Worm (Caenorhabditis elegans) whole organism, L1 larva: Measurements from ENCODE around the gene F25B3.5.

ENCODE experiments used
- blmp-1 ChIP-seq: fragments of 150-350 bp; optimal IDR thresholded peaks from 2 replicates; lab custom pipeline; 2014; ENCODE audit warnings: missing biosample characterization, missing genetic modification characterization
- ceh-63 ChIP-seq: fragments of 200-800 bp; sonication (Bioruptor generic); optimal IDR thresholded peaks from 2 replicates; lab custom pipeline; 2018; ENCODE audit warnings: mild to moderate bottlenecking, missing genetic modification characterization, missing compliant biosample characterization
- ceh-88 ChIP-seq: fragments of 200-800 bp; sonication (Bioruptor generic); IDR thresholded peaks from 2 replicates; pipeline ENCODE4 v1.3.6; 2022; ENCODE audit warnings: missing genetic modification characterization, missing compliant biosample characterization
- ceh-90 ChIP-seq: sonication (generic microtip); optimal IDR thresholded peaks from 2 replicates; lab custom pipeline; 2016; ENCODE audit warnings: missing genetic modification characterization, missing compliant biosample characterization
- ces-1 ChIP-seq: fragments of 150-350 bp; optimal IDR thresholded peaks from 2 replicates; lab custom pipeline; 2014; ENCODE audit warnings: missing biosample characterization, missing genetic modification reagents, missing genetic modification characterization
- dpl-1 ChIP-seq, 3 experiments: fragments of 150-350 bp in 2 of 3; sonication (generic microtip) in 1 of 3; optimal IDR thresholded peaks; 2 replicates each; lab custom pipeline; 2014 to 2017; ENCODE audit warnings: missing biosample characterization in 3 of 3, missing genetic modification characterization in 3 of 3, missing genetic modification reagents in 3 of 3
- dsc-1 ChIP-seq: sonication (generic microtip); optimal IDR thresholded peaks from 2 replicates; lab custom pipeline; 2016; ENCODE audit warnings: mild to moderate bottlenecking, missing genetic modification characterization, missing compliant biosample characterization
- efl-1 ChIP-seq, 4 experiments: fragments of 150-350 bp; optimal IDR thresholded peaks in 3 of 4; peaks in 1 of 4; 1 replicate in 1 of 4; 2 replicates in 3 of 4; lab custom pipeline; 2014; ENCODE audit warnings: missing biosample characterization in 2 of 4, missing genetic modification characterization in 2 of 4, missing genetic modification reagents in 2 of 4
- elt-3 ChIP-seq, 6 experiments: fragments of 150-350 bp in 1 of 6; sonication (generic microtip); optimal IDR thresholded peaks; 2 replicates each; lab custom pipeline; 2017 to 2018; ENCODE audit warnings: missing biosample characterization in 6 of 6, missing genetic modification characterization in 6 of 6, inconsistent platforms in 1 of 6
- fkh-10 ChIP-seq: sonication (generic microtip); optimal IDR thresholded peaks from 2 replicates; lab custom pipeline; 2017; ENCODE audit warnings: missing biosample characterization, missing genetic modification reagents, missing genetic modification characterization
- fkh-8 ChIP-seq: sonication (generic microtip); optimal IDR thresholded peaks from 2 replicates; lab custom pipeline; 2016; ENCODE audit warnings: mild to moderate bottlenecking, missing genetic modification characterization, missing compliant biosample characterization
- irx-1 ChIP-seq: sonication (generic microtip); optimal IDR thresholded peaks from 2 replicates; lab custom pipeline; 2016; ENCODE audit warnings: missing genetic modification characterization, missing compliant biosample characterization
- lin-14 ChIP-seq: fragments of 200-800 bp; sonication (Bioruptor generic); optimal IDR thresholded peaks from 2 replicates; lab custom pipeline; 2018; ENCODE audit warnings: mild to moderate bottlenecking, missing genetic modification characterization, moderate library complexity, missing compliant biosample characterization
- lin-35 ChIP-seq, 2 experiments: fragments of 150-350 bp; optimal IDR thresholded peaks; 2 replicates each; lab custom pipeline; 2014; ENCODE audit warnings: missing biosample characterization in 2 of 2, missing genetic modification characterization in 2 of 2, missing genetic modification reagents in 2 of 2
- lsy-2 ChIP-seq, 2 experiments: fragments of 150-350 bp; optimal IDR thresholded peaks; 2 replicates each; lab custom pipeline; 2014; ENCODE audit warnings: missing biosample characterization in 2 of 2, missing genetic modification characterization in 2 of 2
- mep-1 ChIP-seq: fragments of 150-350 bp; optimal IDR thresholded peaks from 2 replicates; lab custom pipeline; 2014; ENCODE audit warnings: missing biosample characterization, missing genetic modification characterization
- nhr-20 ChIP-seq: sonication (generic microtip); optimal IDR thresholded peaks from 2 replicates; lab custom pipeline; 2016; ENCODE audit warnings: mild to moderate bottlenecking, missing genetic modification characterization, missing compliant biosample characterization
- nhr-47 ChIP-seq: sonication (generic microtip); optimal IDR thresholded peaks from 2 replicates; lab custom pipeline; 2016; ENCODE audit warnings: mild to moderate bottlenecking, missing genetic modification characterization, moderate library complexity, missing compliant biosample characterization
- nhr-71 ChIP-seq: sonication (generic microtip); optimal IDR thresholded peaks from 2 replicates; lab custom pipeline; 2016; ENCODE audit warnings: mild to moderate bottlenecking, missing genetic modification characterization, moderate library complexity, missing compliant biosample characterization
- nhr-85 ChIP-seq: sonication (generic microtip); peaks from one replicate; lab custom pipeline; 2016; ENCODE audit warnings: missing genetic modification characterization, inconsistent platforms, missing compliant biosample characterization
- pag-3 ChIP-seq: sonication (generic microtip); optimal IDR thresholded peaks from 2 replicates; lab custom pipeline; 2017; ENCODE audit warnings: missing genetic modification characterization, mild to moderate bottlenecking, missing compliant biosample characterization, antibody characterized with exemption, borderline replicate concordance; ENCODE audit not compliant: insufficient read depth
- pax-3 ChIP-seq: fragments of 200-800 bp; sonication (Bioruptor generic); optimal IDR thresholded peaks from 2 replicates; lab custom pipeline; 2018; ENCODE audit warnings: mild to moderate bottlenecking, missing genetic modification characterization, moderate library complexity, missing compliant biosample characterization
- snpc-4 ChIP-seq: fragments of 150-350 bp; optimal IDR thresholded peaks from 2 replicates; lab custom pipeline; 2014; ENCODE audit warnings: missing biosample characterization, missing genetic modification characterization
- snu-23 ChIP-seq: sonication (generic microtip); optimal IDR thresholded peaks from 2 replicates; lab custom pipeline; 2016; ENCODE audit warnings: missing genetic modification characterization, missing compliant biosample characterization
- sup-37 ChIP-seq: fragments of 200-800 bp; sonication (Bioruptor generic); optimal IDR thresholded peaks from 2 replicates; lab custom pipeline; 2018; ENCODE audit warnings: mild to moderate bottlenecking, missing genetic modification characterization, missing compliant biosample characterization
- tbx-2 ChIP-seq: sonication (generic microtip); optimal IDR thresholded peaks from 2 replicates; lab custom pipeline; 2016; ENCODE audit warnings: missing genetic modification characterization, missing compliant biosample characterization
- tlp-1 ChIP-seq: fragments of 150-350 bp; optimal IDR thresholded peaks from 2 replicates; lab custom pipeline; 2014; ENCODE audit warnings: missing biosample characterization, missing genetic modification characterization
- unc-62 ChIP-seq: fragments of 150-350 bp; optimal IDR thresholded peaks from 2 replicates; lab custom pipeline; 2014; ENCODE audit warnings: missing biosample characterization, missing genetic modification reagents, missing genetic modification characterization
- zag-1 ChIP-seq: fragments of 150-350 bp; optimal IDR thresholded peaks from 2 replicates; lab custom pipeline; 2014; ENCODE audit warnings: missing biosample characterization, missing genetic modification characterization
- zip-4 ChIP-seq: fragments of 200-800 bp; sonication (Bioruptor generic); optimal IDR thresholded peaks from 2 replicates; lab custom pipeline; 2018; ENCODE audit warnings: mild to moderate bottlenecking, missing genetic modification characterization, moderate library complexity, missing compliant biosample characterization
- ztf-11 ChIP-seq, 2 experiments: sonication (generic microtip); optimal IDR thresholded peaks; 2 replicates each; lab custom pipeline; 2016 to 2017; ENCODE audit warnings: missing genetic modification characterization in 2 of 2, missing biosample characterization in 1 of 2, missing compliant biosample characterization in 1 of 2
- ztf-4 ChIP-seq: fragments of 150-350 bp; optimal IDR thresholded peaks from 2 replicates; lab custom pipeline; 2014; ENCODE audit warnings: missing biosample characterization, missing genetic modification characterization

The F25B3.5 gene

DNA sequence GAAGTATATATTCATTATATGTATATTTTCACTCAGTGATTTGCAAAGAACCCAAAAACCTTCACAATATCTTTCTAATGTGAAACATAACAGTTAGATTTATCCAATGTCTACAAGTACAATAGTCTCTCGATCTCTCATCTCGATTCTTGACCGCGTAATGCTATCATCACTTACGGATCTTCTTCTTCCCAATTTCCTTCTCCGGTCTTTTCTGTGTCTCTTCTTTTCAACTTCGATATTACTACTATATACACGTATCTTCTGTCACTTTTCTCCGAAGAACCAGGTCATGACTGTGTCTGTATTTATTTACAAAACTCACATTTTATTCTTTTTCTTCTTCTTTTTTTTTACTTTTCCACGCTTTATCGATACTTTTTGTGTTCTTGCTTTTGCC, 18.5 kb upstream of the F25B3.5 start:
- TF ChIP-seq irx-1 (no peak), snu-23 (peak; percentile 34), nhr-71 (peak; percentile 5), snpc-4 (tag; lab: Kevin White, UChicago) (no peak), mep-1 (tag; lab: Kevin White, UChicago) (peak; percentile 16), nhr-20 (tag; lab: Kevin White, UChicago) (peak; percentile 22), lin-14 (GFP tag; lab: Kevin White, UChicago) (peak; percentile 57), blmp-1 (tag; lab: Kevin White, UChicago) (peak; percentile 68), elt-3 (tag; optimal IDR thresholded peaks at IDR 0.05; lab: Kevin White, UChicago) (peak in 2 of 6 experiments; percentile 40 to 41), nhr-85 (tag; lab: Kevin White, UChicago) (peak; percentile 68)

DNA sequence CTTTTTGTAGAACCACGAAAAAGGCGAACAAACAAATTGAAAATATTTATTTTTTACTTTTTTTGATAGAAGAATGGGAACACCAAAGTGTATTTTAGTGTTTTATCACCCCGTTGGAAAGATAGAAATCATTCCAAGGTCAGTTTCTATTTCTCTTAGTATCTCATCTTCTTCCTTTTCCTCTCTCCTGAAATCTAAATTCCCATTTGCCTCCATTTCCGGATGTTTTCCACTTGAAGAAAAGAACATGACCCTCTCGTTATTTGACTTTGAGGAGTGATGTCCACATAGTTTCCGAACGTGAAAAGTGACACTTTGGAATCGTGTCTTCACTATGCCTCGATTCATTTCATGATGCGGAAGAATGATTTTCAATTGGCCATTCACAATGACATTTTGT, 17.5 kb upstream of the F25B3.5 start:
- no peak for TF ChIP-seq efl-1 (optimal IDR thresholded peaks at IDR 0.05; lab: Kevin White, UChicago)
- TF ChIP-seq efl-1 (GFP tag; optimal IDR thresholded peaks at IDR 0.05 in 1 of 2; lab: Kevin White, UChicago), result peak in 1 of 2 experiments; percentile 21
- TF ChIP-seq pag-3 (tag; lab: Kevin White, UChicago), result no peak
- TF ChIP-seq lin-14 (GFP tag; lab: Kevin White, UChicago), result peak; percentile 19
- no peak for TF ChIP-seq tlp-1 (tag; lab: Kevin White, UChicago)
- TF ChIP-seq blmp-1 (tag; lab: Kevin White, UChicago), result peak; percentile 77
- TF ChIP-seq elt-3 (tag; optimal IDR thresholded peaks at IDR 0.05; lab: Kevin White, UChicago), result peak in 1 of 6 experiments; percentile 26
- TF ChIP-seq nhr-85 (tag; lab: Kevin White, UChicago), result peak; percentile 12
- no peak for TF ChIP-seq zip-4 (GFP tag; lab: Kevin White, UChicago)

DNA sequence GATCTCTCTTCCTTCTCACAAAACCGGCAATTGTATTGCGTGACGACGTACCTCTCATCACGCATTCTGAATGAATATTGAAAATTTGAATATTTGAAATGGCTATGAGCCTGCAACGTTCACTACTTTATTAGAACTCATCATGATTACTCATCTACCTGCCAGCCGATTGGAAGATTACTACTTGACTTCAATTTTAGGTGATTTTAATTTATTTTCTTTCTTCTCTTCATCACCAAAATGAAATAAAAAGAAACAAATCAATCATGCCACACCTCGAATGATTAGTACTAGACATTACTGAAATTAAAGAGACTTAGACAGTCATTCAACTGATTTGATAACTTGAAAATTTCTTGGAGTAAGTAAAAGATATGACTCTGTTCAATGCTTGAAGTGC, 14.2 kb upstream of the F25B3.5 start:
- TF ChIP-seq blmp-1 (tag; lab: Kevin White, UChicago) (peak; percentile 51), zag-1 (tag; lab: Kevin White, UChicago) (no peak), dsc-1 (no peak), nhr-20 (tag; lab: Kevin White, UChicago) (no peak), ces-1 (GFP tag; lab: Kevin White, UChicago) (no peak), snpc-4 (tag; lab: Kevin White, UChicago) (no peak), lin-14 (GFP tag; lab: Kevin White, UChicago) (peak; percentile 28), elt-3 (tag; optimal IDR thresholded peaks at IDR 0.05; lab: Kevin White, UChicago) (peak in 2 of 6 experiments; percentile 7 to 41), fkh-10 (GFP tag; lab: Kevin White, UChicago) (no peak), lsy-2 (tag; optimal IDR thresholded peaks at IDR 0.05; lab: Kevin White, UChicago) (no peak), nhr-85 (tag; lab: Kevin White, UChicago) (peak; percentile 52), ztf-11 (tag; optimal IDR thresholded peaks at IDR 0.05; lab: Kevin White, UChicago) (no peak), irx-1 (no peak), ceh-63 (GFP tag; lab: Kevin White, UChicago) (no peak), ceh-90 (tag; lab: Kevin White, UChicago) (no peak), unc-62 (GFP tag; lab: Kevin White, UChicago) (no peak), ztf-4 (tag; lab: Kevin White, UChicago) (no peak), fkh-8 (no peak)

DNA sequence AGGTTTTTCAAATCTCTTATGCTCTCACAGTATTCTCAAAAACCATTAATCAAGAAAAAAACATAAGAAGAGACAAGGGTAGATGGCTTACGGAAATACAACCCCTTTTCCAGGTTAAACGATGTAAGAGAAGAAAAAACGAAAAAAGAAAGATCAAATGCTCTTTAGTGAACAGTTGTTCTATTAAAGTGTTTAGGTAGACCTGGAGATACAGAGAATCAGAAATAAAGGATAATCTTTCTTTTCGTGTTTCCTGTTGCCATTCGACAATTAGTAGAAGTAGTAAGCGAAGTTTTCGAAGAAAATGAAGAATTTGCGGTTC, 13.2 kb upstream of the F25B3.5 start, which contains the start of gene K09G1.1:
K09G1.1 (plus strand) TSS at position 223 of the 322 bp plus-strand sequence.
- TF ChIP-seq pax-3 (no peak), ceh-63 (GFP tag; lab: Kevin White, UChicago) (no peak), unc-62 (GFP tag; lab: Kevin White, UChicago) (no peak), zag-1 (tag; lab: Kevin White, UChicago) (no peak), fkh-8 (no peak), mep-1 (tag; lab: Kevin White, UChicago) (no peak), blmp-1 (tag; lab: Kevin White, UChicago) (no peak), ceh-88 (no peak), nhr-47 (tag; lab: Kevin White, UChicago) (no peak), nhr-20 (tag; lab: Kevin White, UChicago) (no peak), zip-4 (GFP tag; lab: Kevin White, UChicago) (no peak), dsc-1 (no peak), tbx-2 (tag; lab: Kevin White, UChicago) (no peak), lin-35 (GFP tag; optimal IDR thresholded peaks at IDR 0.05; lab: Kevin White, UChicago) (no peak), dpl-1 (GFP tag; optimal IDR thresholded peaks at IDR 0.05; lab: Kevin White, UChicago) (no peak), sup-37 (no peak)
